Worm (Caenorhabditis elegans) whole organism, L2 larva: Measurements from ENCODE around the gene str-68.

Experiments
- F13H6.1 ChIP-seq: sonication (generic microtip); optimal IDR thresholded peaks from 2 replicates; lab custom pipeline; 2016; ENCODE audit warnings: missing genetic modification characterization, missing compliant biosample characterization
- R02D3.7 ChIP-seq: fragments of 150-350 bp; optimal IDR thresholded peaks from 2 replicates; lab custom pipeline; 2014; ENCODE audit warnings: missing biosample characterization, missing genetic modification characterization
- ZK546.5 ChIP-seq: sonication (generic microtip); optimal IDR thresholded peaks from 2 replicates; lab custom pipeline; 2017; ENCODE audit warnings: missing biosample characterization, missing genetic modification characterization
- alr-1 ChIP-seq: fragments of 150-350 bp; optimal IDR thresholded peaks from 2 replicates; lab custom pipeline; 2014; ENCODE audit warnings: missing biosample characterization, missing genetic modification characterization
- aly-2 ChIP-seq: fragments of 150-350 bp; optimal IDR thresholded peaks from 2 replicates; lab custom pipeline; 2014; ENCODE audit warnings: missing biosample characterization, missing genetic modification characterization
- blmp-1 ChIP-seq: sonication (generic microtip); optimal IDR thresholded peaks from 2 replicates; lab custom pipeline; 2017; ENCODE audit warnings: missing genetic modification characterization, mild to moderate bottlenecking, missing compliant biosample characterization, antibody characterized with exemption, moderate library complexity; ENCODE audit not compliant: insufficient read depth
- ceh-16 ChIP-seq: fragments of 150-350 bp; optimal IDR thresholded peaks from 2 replicates; lab custom pipeline; 2014; ENCODE audit warnings: missing biosample characterization, missing genetic modification characterization
- ceh-82 ChIP-seq: fragments of 150-350 bp; optimal IDR thresholded peaks from 2 replicates; lab custom pipeline; 2014; ENCODE audit warnings: missing biosample characterization, missing genetic modification characterization
- crh-2 ChIP-seq: sonication (generic microtip); optimal IDR thresholded peaks from 2 replicates; lab custom pipeline; 2017; ENCODE audit warnings: missing biosample characterization, missing genetic modification characterization
- dmd-4 ChIP-seq: sonication (generic microtip); optimal IDR thresholded peaks from 2 replicates; lab custom pipeline; 2017; ENCODE audit warnings: missing biosample characterization, missing genetic modification characterization
- elt-1 ChIP-seq: fragments of 150-350 bp; optimal IDR thresholded peaks from 2 replicates; lab custom pipeline; 2014; ENCODE audit warnings: missing biosample characterization, missing genetic modification characterization
- elt-3 ChIP-seq: sonication (generic microtip); optimal IDR thresholded peaks from 2 replicates; lab custom pipeline; 2017; ENCODE audit warnings: missing biosample characterization, missing genetic modification characterization
- fos-1 ChIP-seq: fragments of 150-350 bp; optimal IDR thresholded peaks from 2 replicates; lab custom pipeline; 2014; ENCODE audit warnings: missing biosample characterization, missing genetic modification characterization
- gmeb-1 ChIP-seq: fragments of 150-350 bp; optimal IDR thresholded peaks from 2 replicates; lab custom pipeline; 2014; ENCODE audit warnings: missing biosample characterization, missing genetic modification characterization
- lin-11 ChIP-seq: fragments of 150-350 bp; sonication (generic microtip); optimal IDR thresholded peaks from 2 replicates; lab custom pipeline; 2014; ENCODE audit warnings: missing biosample characterization, missing genetic modification characterization, inconsistent platforms, mixed read lengths
- lin-13 ChIP-seq: fragments of 150-350 bp; optimal IDR thresholded peaks from 2 replicates; lab custom pipeline; 2014; ENCODE audit warnings: missing biosample characterization, missing genetic modification reagents, missing genetic modification characterization
- lin-39 ChIP-seq: fragments of 150-350 bp; optimal IDR thresholded peaks from 2 replicates; lab custom pipeline; 2014; ENCODE audit warnings: missing biosample characterization, missing genetic modification reagents, missing genetic modification characterization
- lsy-2 ChIP-seq, 2 experiments: fragments of 150-350 bp in 1 of 2; sonication (generic microtip) in 1 of 2; optimal IDR thresholded peaks; 2 replicates each; lab custom pipeline; 2014 to 2017; ENCODE audit warnings: missing biosample characterization in 2 of 2, missing genetic modification characterization in 2 of 2
- mab-5 ChIP-seq: fragments of 150-350 bp; optimal IDR thresholded peaks from 2 replicates; lab custom pipeline; 2014; ENCODE audit warnings: missing biosample characterization, missing genetic modification characterization
- mbf-1 ChIP-seq: sonication (generic microtip); optimal IDR thresholded peaks from 2 replicates; lab custom pipeline; 2017; ENCODE audit warnings: missing biosample characterization, missing genetic modification characterization
- mdl-1 ChIP-seq, 2 experiments: fragments of 150-350 bp in 1 of 2; sonication (generic microtip) in 1 of 2; optimal IDR thresholded peaks; 2 replicates each; lab custom pipeline; 2017; ENCODE audit warnings: missing biosample characterization in 2 of 2, missing genetic modification characterization in 2 of 2
- nhr-10 ChIP-seq: sonication (generic microtip); optimal IDR thresholded peaks from 2 replicates; lab custom pipeline; 2017; ENCODE audit warnings: missing biosample characterization, missing genetic modification characterization
- nhr-11 ChIP-seq: fragments of 150-350 bp; optimal IDR thresholded peaks from 2 replicates; lab custom pipeline; 2014; ENCODE audit warnings: missing biosample characterization, missing genetic modification characterization
- nhr-12 ChIP-seq: fragments of 150-350 bp; optimal IDR thresholded peaks from 2 replicates; lab custom pipeline; 2014; ENCODE audit warnings: missing biosample characterization, missing genetic modification characterization
- nhr-129 ChIP-seq: fragments of 150-350 bp; optimal IDR thresholded peaks from 2 replicates; lab custom pipeline; 2014; ENCODE audit warnings: missing biosample characterization, missing genetic modification characterization
- nhr-23 ChIP-seq: fragments of 150-350 bp; optimal IDR thresholded peaks from 2 replicates; lab custom pipeline; 2014; ENCODE audit warnings: missing biosample characterization, missing genetic modification reagents, missing genetic modification characterization
- nhr-237 ChIP-seq: fragments of 150-350 bp; optimal IDR thresholded peaks from 2 replicates; lab custom pipeline; 2014; ENCODE audit warnings: missing biosample characterization, missing genetic modification characterization
- nhr-25 ChIP-seq: fragments of 150-350 bp; sonication (generic microtip); optimal IDR thresholded peaks from 3 replicates; lab custom pipeline; 2014; ENCODE audit warnings: missing biosample characterization, missing genetic modification characterization
- nhr-6 ChIP-seq: fragments of 150-350 bp; optimal IDR thresholded peaks from 2 replicates; lab custom pipeline; 2014; ENCODE audit warnings: missing biosample characterization, missing genetic modification characterization
- peb-1 ChIP-seq: fragments of 150-350 bp; optimal IDR thresholded peaks from 2 replicates; lab custom pipeline; 2014; ENCODE audit warnings: missing biosample characterization, missing genetic modification characterization
- sem-4 ChIP-seq: fragments of 150-350 bp; optimal IDR thresholded peaks from 2 replicates; lab custom pipeline; 2014; ENCODE audit warnings: missing biosample characterization, missing genetic modification reagents, missing genetic modification characterization
- skn-1 ChIP-seq: sonication (generic microtip); optimal IDR thresholded peaks from 2 replicates; lab custom pipeline; 2017; ENCODE audit warnings: missing biosample characterization, missing genetic modification characterization
- sma-3 ChIP-seq: sonication (generic microtip); optimal IDR thresholded peaks from 2 replicates; lab custom pipeline; 2016; ENCODE audit warnings: missing genetic modification reagents, missing genetic modification characterization, missing compliant biosample characterization
- sma-9 ChIP-seq, 2 experiments: fragments of 150-350 bp in 1 of 2; sonication (generic microtip) in 1 of 2; optimal IDR thresholded peaks; 2 replicates each; lab custom pipeline; 2014 to 2016; ENCODE audit warnings: missing genetic modification characterization in 2 of 2, mild to moderate bottlenecking in 1 of 2, missing biosample characterization in 1 of 2, missing compliant biosample characterization in 1 of 2, missing genetic modification reagents in 1 of 2, moderate library complexity in 1 of 2
- snpc-4 ChIP-seq: fragments of 150-350 bp; optimal IDR thresholded peaks from 2 replicates; lab custom pipeline; 2014; ENCODE audit warnings: missing biosample characterization, missing genetic modification characterization
- unc-39 ChIP-seq: fragments of 150-350 bp; optimal IDR thresholded peaks from 2 replicates; lab custom pipeline; 2014; ENCODE audit warnings: missing biosample characterization, missing genetic modification characterization
- unc-55 ChIP-seq: fragments of 150-350 bp; sonication (generic microtip); optimal IDR thresholded peaks from 3 replicates; lab custom pipeline; 2014; ENCODE audit warnings: missing biosample characterization, missing genetic modification reagents, missing genetic modification characterization
- zag-1 ChIP-seq: fragments of 150-350 bp; optimal IDR thresholded peaks from 2 replicates; lab custom pipeline; 2014; ENCODE audit warnings: missing biosample characterization, missing genetic modification characterization
- ztf-11 ChIP-seq: sonication (generic microtip); optimal IDR thresholded peaks from 2 replicates; lab custom pipeline; 2017; ENCODE audit warnings: missing biosample characterization, missing genetic modification characterization
- ztf-4 ChIP-seq: fragments of 150-350 bp; optimal IDR thresholded peaks from 2 replicates; lab custom pipeline; 2014; ENCODE audit warnings: missing biosample characterization, missing genetic modification characterization

str-68 gene

DNA sequence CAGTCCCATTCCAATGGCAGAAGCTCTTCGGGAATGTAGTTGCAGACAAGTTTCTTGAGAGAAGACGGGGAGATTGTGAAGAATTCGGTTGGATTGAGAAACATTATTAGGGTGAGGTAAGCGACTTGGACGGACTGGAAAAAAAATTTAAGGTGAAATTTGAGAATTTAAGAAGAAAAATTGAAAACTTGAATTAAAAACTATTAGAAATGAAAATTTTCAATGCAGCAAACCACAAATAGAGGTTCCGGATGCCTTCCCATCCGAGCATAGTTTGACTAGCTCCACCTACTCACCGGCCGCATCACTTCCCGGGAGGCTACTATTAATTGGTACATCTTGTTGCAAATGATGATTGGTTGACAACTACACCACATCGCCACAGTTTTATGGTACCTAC lies 6.4 kb upstream of the str-68 start, which contains the start of gene Y73C8C.8:
Y73C8C.8 (minus strand) TSS at position 101 of the 400 bp plus-strand sequence.
- TF ChIP-seq ceh-16 (tag; lab: Kevin White, UChicago) (no peak), sma-9 (GFP tag; optimal IDR thresholded peaks at IDR 0.05; lab: Kevin White, UChicago) (no peak), sma-9 (tag; optimal IDR thresholded peaks at IDR 0.05; lab: Kevin White, UChicago) (no peak), unc-55 (no peak), skn-1 (no peak), ztf-11 (tag; lab: Kevin White, UChicago) (no peak), nhr-12 (tag; lab: Kevin White, UChicago) (no peak), R02D3.7 (tag; lab: Kevin White, UChicago) (no peak), F13H6.1 (tag; lab: Kevin White, UChicago) (no peak), lin-13 (GFP tag; lab: Kevin White, UChicago) (no peak), lin-11 (tag; lab: Kevin White, UChicago) (no peak), nhr-6 (tag; lab: Kevin White, UChicago) (no peak), lsy-2 (tag; optimal IDR thresholded peaks at IDR 0.05; lab: Kevin White, UChicago) (no peak), nhr-129 (tag; lab: Kevin White, UChicago) (no peak)

DNA sequence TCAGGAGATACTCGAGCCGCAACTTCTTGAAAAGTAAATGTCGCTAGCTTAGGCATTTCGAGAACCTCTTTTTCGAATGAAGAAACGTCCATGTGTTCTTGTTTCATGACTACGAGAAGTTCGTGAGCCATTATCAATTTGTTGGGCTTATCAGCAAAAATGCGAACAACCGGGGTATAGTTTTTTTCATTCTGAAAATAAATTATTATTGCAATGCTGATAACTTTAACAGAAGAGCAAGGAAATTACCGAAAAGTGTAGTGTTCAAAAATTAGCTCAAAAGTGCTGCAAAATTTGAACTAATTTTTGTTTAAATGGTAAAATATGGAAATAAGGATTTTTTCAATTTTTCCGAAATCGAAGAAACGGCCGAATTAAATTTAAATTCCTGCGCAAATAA lies 4.8 kb upstream of the str-68 start:
- TF ChIP-seq fos-1 (tag; lab: Kevin White, UChicago) (peak; percentile 22), mdl-1 (tag; optimal IDR thresholded peaks at IDR 0.05; lab: Kevin White, UChicago) (no peak)

- no peak for TF ChIP-seq nhr-10 (tag; lab: Kevin White, UChicago)
- TF ChIP-seq alr-1 (tag; lab: Kevin White, UChicago), result no peak
- no peak for TF ChIP-seq mbf-1
- TF ChIP-seq sem-4 (tag; lab: Kevin White, UChicago), result no peak
- TF ChIP-seq nhr-6 (tag; lab: Kevin White, UChicago), result no peak
- no peak for TF ChIP-seq ceh-82 (tag; lab: Kevin White, UChicago)
- TF ChIP-seq, all 48 proteins: peak for 0
Measured at ce11 chrV:3106785-3107184, 565 bp downstream of the str-68 start.

- TF ChIP-seq nhr-11 (tag; lab: Kevin White, UChicago) (no peak), elt-3 (tag; lab: Kevin White, UChicago) (no peak), blmp-1 (tag; lab: Kevin White, UChicago) (no peak), alr-1 (tag; lab: Kevin White, UChicago) (no peak), sma-3 (GFP tag; lab: Kevin White, UChicago) (no peak), nhr-10 (tag; lab: Kevin White, UChicago) (no peak), nhr-237 (tag; lab: Kevin White, UChicago) (no peak), gmeb-1 (no peak), mbf-1 (no peak), fos-1 (tag; lab: Kevin White, UChicago) (no peak), elt-1 (tag; lab: Kevin White, UChicago) (no peak), aly-2 (tag; lab: Kevin White, UChicago) (no peak), nhr-23 (tag; lab: Kevin White, UChicago) (no peak), lin-13 (GFP tag; lab: Kevin White, UChicago) (no peak), peb-1 (tag; lab: Kevin White, UChicago) (no peak), snpc-4 (no peak), crh-2 (tag; lab: Kevin White, UChicago) (no peak), unc-39 (tag; lab: Kevin White, UChicago) (no peak), ztf-11 (tag; lab: Kevin White, UChicago) (no peak), unc-55 (no peak)
Measured at ce11 chrV:3105810-3106209, 1.5 kb downstream of the str-68 start, which contains the start of gene str-69. Gene str-69 (minus strand): TSS chrV:3105910.

DNA sequence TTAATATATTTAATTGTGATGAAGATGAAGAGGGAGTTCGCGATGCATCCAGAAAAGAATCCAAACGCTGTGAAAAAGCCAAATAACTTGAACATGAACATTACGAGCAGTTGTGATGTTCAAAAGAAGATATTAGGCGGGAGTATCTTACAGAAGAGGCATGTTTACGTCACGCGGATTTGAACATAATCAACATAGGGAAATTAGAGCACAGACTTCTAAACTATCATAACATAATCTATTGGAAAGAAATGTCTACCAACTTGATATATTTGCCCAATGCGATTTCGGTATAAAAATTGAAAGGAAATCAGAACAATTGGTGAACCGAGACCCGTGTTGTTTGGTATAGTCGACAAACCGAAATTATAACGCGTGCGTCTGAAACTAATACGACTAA lies 3.2 kb downstream of the str-68 start, which contains the start of gene str-66:
str-66 (minus strand) TSS at position 101 of the 400 bp plus-strand sequence.
- no peak for TF ChIP-seq mab-5 (tag; lab: Kevin White, UChicago)
- no peak for TF ChIP-seq mdl-1 (tag; optimal IDR thresholded peaks at IDR 0.05; lab: Kevin White, UChicago)
- TF ChIP-seq aly-2 (tag; lab: Kevin White, UChicago), result no peak
- no peak for TF ChIP-seq unc-55
- no peak for TF ChIP-seq ZK546.5 (tag; lab: Kevin White, UChicago)
- no peak for TF ChIP-seq zag-1 (tag; lab: Kevin White, UChicago)
- no peak for TF ChIP-seq F13H6.1 (tag; lab: Kevin White, UChicago)
- TF ChIP-seq unc-39 (tag; lab: Kevin White, UChicago), result no peak
- no peak for TF ChIP-seq nhr-11 (tag; lab: Kevin White, UChicago)
- no peak for TF ChIP-seq nhr-25 (tag; lab: Kevin White, UChicago)
- TF ChIP-seq lin-39 (tag; lab: Kevin White, UChicago), result no peak
- TF ChIP-seq ztf-4 (tag; lab: Kevin White, UChicago), result no peak
- no peak for TF ChIP-seq nhr-23 (tag; lab: Kevin White, UChicago)
- TF ChIP-seq sma-9 (GFP tag; optimal IDR thresholded peaks at IDR 0.05; lab: Kevin White, UChicago), result no peak
- no peak for TF ChIP-seq sma-9 (tag; optimal IDR thresholded peaks at IDR 0.05; lab: Kevin White, UChicago)
- TF ChIP-seq elt-1 (tag; lab: Kevin White, UChicago), result no peak
- TF ChIP-seq dmd-4, result no peak
- no peak for TF ChIP-seq nhr-129 (tag; lab: Kevin White, UChicago)
- TF ChIP-seq elt-3 (tag; lab: Kevin White, UChicago), result no peak
